Worm (Caenorhabditis elegans): Measurements from ENCODE around the gene srt-20.
"Not testable (repeated sequence)": the region's sequence is repeated elsewhere in the genome, so short reads cannot be mapped to it uniquely, and the experiment has no call there.

- not testable (repeated sequence) for TF ChIP-seq mdl-1 (tag; optimal IDR thresholded peaks at IDR 0.05); nhr-11 (tag; optimal IDR thresholded peaks at IDR 0.05); C34F6.9 (tag; optimal IDR thresholded peaks at IDR 0.05); nhr-23 (tag; optimal IDR thresholded peaks at IDR 0.05); fos-1 (tag; optimal IDR thresholded peaks at IDR 0.05); ama-1 (optimal IDR thresholded peaks at IDR 0.05); Y55F3AM.14 (GFP tag; optimal IDR thresholded peaks at IDR 0.05); blmp-1 (tag; optimal IDR thresholded peaks at IDR 0.05; ENCODE audit: insufficient read depth)
Measured at ce11 chrV:4293425-4293824, 14.8 kb upstream of the srt-20 start, which contains the start of gene srh-194.

All from whole organism, L2 larva.